Worm (Caenorhabditis elegans) whole organism, early embryonic: ENCODE data around the gene R11E3.19.
A peak's percentile ranks its signal among the peaks of the same experiment; 100 is the strongest.

Experiments
- ceh-13 ChIP-seq: fragments of 200-800 bp; sonication (Bioruptor generic); optimal IDR thresholded peaks from 2 replicates; lab custom pipeline; 2018; ENCODE audit warnings: mild to moderate bottlenecking, missing genetic modification characterization, missing compliant biosample characterization
- hmbx-1 ChIP-seq: sonication (generic microtip); optimal IDR thresholded peaks from 2 replicates; lab custom pipeline; 2016; ENCODE audit warnings: mild to moderate bottlenecking, missing genetic modification characterization, missing compliant biosample characterization
- hmg-4 ChIP-seq: fragments of 200-800 bp; sonication (Bioruptor generic); optimal IDR thresholded peaks from 2 replicates; lab custom pipeline; 2018; ENCODE audit warnings: mild to moderate bottlenecking, missing genetic modification characterization, missing compliant biosample characterization

- TF ChIP-seq hmg-4 (GFP tag; lab: Kevin White, UChicago) = peak; percentile 81
- peak; percentile 75 for TF ChIP-seq hmbx-1 (tag; lab: Kevin White, UChicago)
- TF ChIP-seq ceh-13 = peak; percentile 63
These were observed 26.1 kb downstream of the R11E3.19 start, which contains the start of the genes rpl-20 and Y17G9B.5 for ce11 chrIV:4749728-4750278.
